Worm (Caenorhabditis elegans) whole organism, young adult: Measurements from ENCODE around the gene R08E3.1.

Source experiments
- B0336.3 ChIP-seq: fragments of 200-800 bp; sonication (Bioruptor generic); IDR thresholded peaks from 2 replicates; pipeline ENCODE4 v1.3.6; 2022; ENCODE audit warnings: missing genetic modification characterization, missing compliant biosample characterization
- Y79H2A.3 ChIP-seq: fragments of 200-800 bp; sonication (Bioruptor generic); conservative IDR thresholded peaks from 2 replicates; pipeline ENCODE4 v1.3.6; 2022; ENCODE audit warnings: missing genetic modification reagents, missing genetic modification characterization, missing compliant biosample characterization
- cebp-1 ChIP-seq, 2 experiments: fragments of 200-800 bp in 1 of 2; sonication (Bioruptor generic) in 1 of 2; sonication (generic microtip) in 1 of 2; IDR thresholded peaks in 1 of 2; optimal IDR thresholded peaks in 1 of 2; 2 replicates each; pipeline versions ENCODE4 v1.3.6 to Lab custom; 2017 to 2022; ENCODE audit warnings: missing compliant biosample characterization in 2 of 2, missing genetic modification characterization in 2 of 2, mild to moderate bottlenecking in 1 of 2, missing genetic modification reagents in 1 of 2, moderate library complexity in 1 of 2
- ekl-4 ChIP-seq: fragments of 200-800 bp; sonication (Bioruptor generic); IDR thresholded peaks from 2 replicates; pipeline ENCODE4 v1.3.6; 2022; ENCODE audit warnings: missing genetic modification reagents, missing genetic modification characterization, missing compliant biosample characterization
- lin-40 ChIP-seq: sonication (generic microtip); optimal IDR thresholded peaks from 2 replicates; lab custom pipeline; 2016; ENCODE audit warnings: missing genetic modification characterization, mild to moderate bottlenecking, missing compliant biosample characterization, missing genotype, missing genetic modification reagents
- nhr-90 ChIP-seq: sonication (generic microtip); optimal IDR thresholded peaks from 2 replicates; lab custom pipeline; 2016; ENCODE audit warnings: missing genotype, mild to moderate bottlenecking, missing genetic modification characterization, missing compliant biosample characterization
- pha-4 ChIP-seq: fragments of 150-350 bp; sonication (generic microtip); optimal IDR thresholded peaks from 2 replicates; lab custom pipeline; 2014; ENCODE audit warnings: missing biosample characterization, missing genetic modification reagents, missing genetic modification characterization
- snpc-3.4 ChIP-seq: sonication (generic microtip); optimal IDR thresholded peaks from 2 replicates; lab custom pipeline; 2017; ENCODE audit warnings: missing genetic modification characterization, mild to moderate bottlenecking, missing compliant biosample characterization, antibody characterized with exemption, moderate library complexity, missing genotype, missing genetic modification reagents
- snpc-4 ChIP-seq, 5 experiments: fragments of 150-350 bp in 1 of 5; sonication (generic microtip) in 4 of 5; optimal IDR thresholded peaks; 2 replicates each; lab custom pipeline; 2014 to 2018; ENCODE audit warnings: missing genetic modification characterization in 5 of 5, missing biosample characterization in 3 of 5, antibody characterized with exemption in 2 of 5, mild to moderate bottlenecking in 2 of 5, missing compliant biosample characterization in 2 of 5, missing genotype in 2 of 5, moderate library complexity in 2 of 5, missing genetic modification reagents in 1 of 5
- tlf-1 ChIP-seq: fragments of 200-800 bp; sonication (Bioruptor generic); optimal IDR thresholded peaks from 2 replicates; lab custom pipeline; 2018; ENCODE audit warnings: mild to moderate bottlenecking, missing genetic modification characterization, missing compliant biosample characterization
- unc-62 ChIP-seq: fragments of 150-350 bp; optimal IDR thresholded peaks from 2 replicates; lab custom pipeline; 2014; ENCODE audit warnings: missing biosample characterization, missing genetic modification reagents, missing genetic modification characterization
- ztf-28 ChIP-seq: fragments of 200-800 bp; sonication (Bioruptor generic); IDR thresholded peaks from 2 replicates; pipeline ENCODE4 v1.3.6; 2022; ENCODE audit warnings: missing genetic modification reagents, missing genetic modification characterization, missing compliant biosample characterization

- TF ChIP-seq snpc-3.4 (tag; lab: Kevin White, UChicago) (no peak), nhr-90 (tag; lab: Kevin White, UChicago) (no peak), tlf-1 (no peak), snpc-4 (GFP tag; optimal IDR thresholded peaks at IDR 0.05; lab: Kevin White, UChicago) (no peak), snpc-4 (tag; optimal IDR thresholded peaks at IDR 0.05; lab: Kevin White, UChicago) (no peak), unc-62 (GFP tag; lab: Kevin White, UChicago) (no peak), Y79H2A.3 (GFP tag; lab: Robert Waterston, UW) (no peak), ekl-4 (GFP tag; lab: Robert Waterston, UW) (no peak), lin-40 (tag; lab: Kevin White, UChicago) (no peak), B0336.3 (GFP tag; lab: Robert Waterston, UW) (no peak), ztf-28 (GFP tag; lab: Robert Waterston, UW) (no peak), pha-4 (tag; lab: Kevin White, UChicago) (no peak), cebp-1 (GFP tag; IDR thresholded peaks at IDR 0.05; lab: Robert Waterston, UW) (no peak), cebp-1 (tag; optimal IDR thresholded peaks at IDR 0.05; lab: Kevin White, UChicago) (no peak)
These were observed 57.6 kb downstream of the R08E3.1 start for ce11 chrX:4879998-4880397.
